Worm (Caenorhabditis elegans) whole organism, young adult: ENCODE measurements around the gene rilp-1.

Source experiments
- C06A6.2 ChIP-seq: fragments of 200-800 bp; sonication (Bioruptor generic); conservative IDR thresholded peaks from 2 replicates; pipeline ENCODE4 v1.3.6; 2022; ENCODE audit warnings: missing genetic modification characterization, missing compliant biosample characterization
- F52B5.7 ChIP-seq: sonication (generic microtip); optimal IDR thresholded peaks from 2 replicates; lab custom pipeline; 2016; ENCODE audit warnings: mild to moderate bottlenecking, missing genetic modification characterization, missing compliant biosample characterization
- K12H6.12 ChIP-seq: fragments of 200-800 bp; sonication (Bioruptor generic); optimal IDR thresholded peaks from 2 replicates; lab custom pipeline; 2018; ENCODE audit warnings: mild to moderate bottlenecking, missing genetic modification characterization, missing compliant biosample characterization
- T26A5.8 ChIP-seq: sonication (generic microtip); optimal IDR thresholded peaks from 2 replicates; lab custom pipeline; 2016; ENCODE audit warnings: missing genetic modification characterization, missing compliant biosample characterization
- Y53F4B.3 ChIP-seq: fragments of 200-800 bp; sonication (Bioruptor generic); IDR thresholded peaks from 2 replicates; pipeline ENCODE4 v1.3.6; 2022; ENCODE audit warnings: missing genetic modification reagents, missing genetic modification characterization, missing compliant biosample characterization
- Y53G8AR.9 ChIP-seq: fragments of 200-800 bp; sonication (Bioruptor generic); conservative IDR thresholded peaks from 2 replicates; pipeline ENCODE4 v1.3.6; 2022; ENCODE audit warnings: missing genetic modification reagents, missing genetic modification characterization, missing compliant biosample characterization
- Y95B8A.8 ChIP-seq: fragments of 200-800 bp; sonication (Bioruptor generic); IDR thresholded peaks from 2 replicates; pipeline ENCODE4 v1.3.6; 2022; ENCODE audit warnings: missing genetic modification reagents, missing genetic modification characterization, missing compliant biosample characterization
- aptf-2 ChIP-seq: fragments of 200-800 bp; sonication (Bioruptor generic); conservative IDR thresholded peaks from 2 replicates; pipeline ENCODE4 v1.3.6; 2022; ENCODE audit warnings: missing genetic modification reagents, missing genetic modification characterization, missing compliant biosample characterization
- attf-5 ChIP-seq: fragments of 200-800 bp; sonication (Bioruptor generic); optimal IDR thresholded peaks from 2 replicates; lab custom pipeline; 2018; ENCODE audit warnings: mild to moderate bottlenecking, missing genetic modification characterization, missing compliant biosample characterization
- cebp-1 ChIP-seq, 2 experiments: fragments of 200-800 bp in 1 of 2; sonication (Bioruptor generic) in 1 of 2; sonication (generic microtip) in 1 of 2; IDR thresholded peaks in 1 of 2; optimal IDR thresholded peaks in 1 of 2; 2 replicates each; pipeline versions ENCODE4 v1.3.6 to Lab custom; 2017 to 2022; ENCODE audit warnings: missing compliant biosample characterization in 2 of 2, missing genetic modification characterization in 2 of 2, mild to moderate bottlenecking in 1 of 2, missing genetic modification reagents in 1 of 2, moderate library complexity in 1 of 2
- ceh-27 ChIP-seq: fragments of 200-800 bp; sonication (Bioruptor generic); optimal IDR thresholded peaks from 2 replicates; lab custom pipeline; 2018; ENCODE audit warnings: mild to moderate bottlenecking, missing genetic modification characterization, moderate library complexity, missing compliant biosample characterization
- ceh-40 ChIP-seq: fragments of 200-800 bp; sonication (Bioruptor generic); IDR thresholded peaks from 2 replicates; pipeline ENCODE4 v1.3.6; 2022; ENCODE audit warnings: missing genetic modification characterization, missing compliant biosample characterization
- ceh-91 ChIP-seq: fragments of 200-800 bp; sonication (Bioruptor generic); IDR thresholded peaks from 2 replicates; pipeline ENCODE4 v1.3.6; 2022; ENCODE audit warnings: missing genetic modification reagents, missing genetic modification characterization, missing compliant biosample characterization
- die-1 ChIP-seq: sonication (generic microtip); optimal IDR thresholded peaks from 2 replicates; lab custom pipeline; 2016; ENCODE audit warnings: missing genotype, mild to moderate bottlenecking, missing genetic modification characterization, missing compliant biosample characterization
- dpff-1 ChIP-seq: sonication (generic microtip); optimal IDR thresholded peaks from 2 replicates; lab custom pipeline; 2017; ENCODE audit warnings: mild to moderate bottlenecking, missing genetic modification characterization, missing compliant biosample characterization
- dpl-1 ChIP-seq: fragments of 150-350 bp; optimal IDR thresholded peaks from 2 replicates; lab custom pipeline; 2014; ENCODE audit warnings: missing biosample characterization, missing genetic modification reagents, missing genetic modification characterization
- egl-44 ChIP-seq: fragments of 200-800 bp; sonication (Bioruptor generic); IDR thresholded peaks from 2 replicates; pipeline ENCODE4 v1.3.6; 2022; ENCODE audit warnings: missing genetic modification reagents, missing genetic modification characterization, missing compliant biosample characterization
- ekl-4 ChIP-seq: fragments of 200-800 bp; sonication (Bioruptor generic); IDR thresholded peaks from 2 replicates; pipeline ENCODE4 v1.3.6; 2022; ENCODE audit warnings: missing genetic modification reagents, missing genetic modification characterization, missing compliant biosample characterization
- hlh-12 ChIP-seq: sonication (generic microtip); optimal IDR thresholded peaks from 2 replicates; lab custom pipeline; 2016; ENCODE audit warnings: missing genetic modification characterization, missing compliant biosample characterization
- hrde-1 ChIP-seq: sonication (generic microtip); optimal IDR thresholded peaks from 2 replicates; lab custom pipeline; 2016; ENCODE audit warnings: missing genetic modification characterization, mild to moderate bottlenecking, missing compliant biosample characterization, moderate library complexity, missing genotype, missing genetic modification reagents, borderline replicate concordance
- lag-1 ChIP-seq: fragments of 200-800 bp; sonication (Bioruptor generic); IDR thresholded peaks from 2 replicates; pipeline ENCODE4 v1.3.6; 2022; ENCODE audit warnings: missing genetic modification reagents, missing genetic modification characterization, missing compliant biosample characterization
- let-607 ChIP-seq, 2 experiments: fragments of 200-800 bp in 1 of 2; sonication (Bioruptor generic) in 1 of 2; sonication (generic microtip) in 1 of 2; optimal IDR thresholded peaks; 2 replicates each; lab custom pipeline; 2016 to 2018; ENCODE audit warnings: mild to moderate bottlenecking in 2 of 2, missing compliant biosample characterization in 2 of 2, missing genetic modification characterization in 2 of 2, moderate library complexity in 2 of 2, missing genotype in 1 of 2
- lin-35 ChIP-seq, 3 experiments: fragments of 150-350 bp in 2 of 3; sonication (generic microtip) in 1 of 3; optimal IDR thresholded peaks; 2 replicates each; lab custom pipeline; 2014 to 2018; ENCODE audit warnings: missing biosample characterization in 3 of 3, missing genetic modification characterization in 3 of 3, missing genetic modification reagents in 3 of 3
- lin-40 ChIP-seq: sonication (generic microtip); optimal IDR thresholded peaks from 2 replicates; lab custom pipeline; 2016; ENCODE audit warnings: missing genetic modification characterization, mild to moderate bottlenecking, missing compliant biosample characterization, missing genotype, missing genetic modification reagents
- madf-3 ChIP-seq: fragments of 200-800 bp; sonication (Bioruptor generic); IDR thresholded peaks from 2 replicates; pipeline ENCODE4 v1.3.6; 2022; ENCODE audit warnings: missing genetic modification reagents, missing genetic modification characterization, missing compliant biosample characterization
- mcd-1 ChIP-seq: fragments of 200-800 bp; sonication (Bioruptor generic); IDR thresholded peaks from 2 replicates; pipeline ENCODE4 v1.3.6; 2022; ENCODE audit warnings: missing genetic modification reagents, missing genetic modification characterization, missing compliant biosample characterization
- mel-28 ChIP-seq: sonication (generic microtip); optimal IDR thresholded peaks from 2 replicates; lab custom pipeline; 2016; ENCODE audit warnings: borderline replicate concordance, mild to moderate bottlenecking, missing genetic modification characterization, missing compliant biosample characterization
- nfyb-1 ChIP-seq: fragments of 200-800 bp; sonication (Bioruptor generic); IDR thresholded peaks from 2 replicates; pipeline ENCODE4 v1.3.6; 2022; ENCODE audit warnings: missing genetic modification reagents, missing genetic modification characterization, missing compliant biosample characterization
- nhr-179 ChIP-seq: sonication (generic microtip); optimal IDR thresholded peaks from 2 replicates; lab custom pipeline; 2016; ENCODE audit warnings: mild to moderate bottlenecking, missing genetic modification characterization, missing compliant biosample characterization
- nhr-80 ChIP-seq: sonication (generic microtip); optimal IDR thresholded peaks from 2 replicates; lab custom pipeline; 2016; ENCODE audit warnings: missing genetic modification characterization, missing compliant biosample characterization
- nhr-90 ChIP-seq: sonication (generic microtip); optimal IDR thresholded peaks from 2 replicates; lab custom pipeline; 2016; ENCODE audit warnings: missing genotype, mild to moderate bottlenecking, missing genetic modification characterization, missing compliant biosample characterization
- pha-4 ChIP-seq: fragments of 150-350 bp; sonication (generic microtip); optimal IDR thresholded peaks from 2 replicates; lab custom pipeline; 2014; ENCODE audit warnings: missing biosample characterization, missing genetic modification reagents, missing genetic modification characterization
- rpc-1 ChIP-seq, 2 experiments: fragments of 150-350 bp in 1 of 2; sonication (generic microtip) in 1 of 2; optimal IDR thresholded peaks; 2 replicates each; lab custom pipeline; 2014 to 2018; ENCODE audit warnings: missing biosample characterization in 1 of 2, missing genetic modification characterization in 1 of 2, missing genetic modification reagents in 1 of 2, missing genotype in 1 of 2
- somi-1 ChIP-seq: fragments of 200-800 bp; sonication (Bioruptor generic); optimal IDR thresholded peaks from 2 replicates; lab custom pipeline; 2018; ENCODE audit warnings: mild to moderate bottlenecking, missing genetic modification characterization, missing compliant biosample characterization
- sptf-2 ChIP-seq: fragments of 200-800 bp; sonication (Bioruptor generic); optimal IDR thresholded peaks from 2 replicates; lab custom pipeline; 2018; ENCODE audit warnings: mild to moderate bottlenecking, missing genetic modification characterization, missing compliant biosample characterization
- unc-130 ChIP-seq: sonication (generic microtip); optimal IDR thresholded peaks from 2 replicates; lab custom pipeline; 2016; ENCODE audit warnings: missing genetic modification reagents, missing genetic modification characterization, missing compliant biosample characterization
- xnd-1 ChIP-seq: sonication (generic microtip); optimal IDR thresholded peaks from 2 replicates; lab custom pipeline; 2016; ENCODE audit warnings: missing genotype, missing genetic modification reagents, missing genetic modification characterization, missing compliant biosample characterization
- zfh-2 ChIP-seq: fragments of 200-800 bp; sonication (Bioruptor generic); conservative IDR thresholded peaks from 2 replicates; pipeline ENCODE4 v1.3.6; 2022; ENCODE audit warnings: missing genetic modification reagents, missing genetic modification characterization, missing compliant biosample characterization
- ztf-18 ChIP-seq: sonication (generic microtip); optimal IDR thresholded peaks from 2 replicates; lab custom pipeline; 2016; ENCODE audit warnings: missing genotype, mild to moderate bottlenecking, missing genetic modification characterization, missing compliant biosample characterization
- ztf-22 ChIP-seq: fragments of 200-800 bp; sonication (Bioruptor generic); optimal IDR thresholded peaks from 2 replicates; lab custom pipeline; 2018; ENCODE audit warnings: mild to moderate bottlenecking, missing genetic modification characterization, moderate library complexity, missing compliant biosample characterization

rilp-1 gene

DNA sequence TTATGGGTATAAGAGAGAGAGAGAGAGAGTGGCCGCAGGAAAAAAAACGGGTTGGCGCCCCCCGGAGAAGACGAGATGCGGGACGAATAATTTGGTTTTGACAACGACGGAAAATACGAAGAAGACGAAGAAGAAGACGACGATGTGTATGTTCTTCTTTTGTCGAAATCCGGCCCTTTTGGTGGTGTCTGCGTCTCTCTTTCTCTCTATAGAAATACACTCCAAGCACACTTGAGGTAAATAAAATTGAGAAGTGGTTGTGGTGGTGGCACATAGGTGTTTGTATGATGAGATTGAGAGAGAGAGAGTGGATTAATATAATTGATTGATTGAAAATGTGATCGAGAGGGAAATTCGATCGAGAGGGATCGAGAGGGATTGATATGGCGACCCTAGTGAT is 36.9 kb downstream of the rilp-1 start:
- TF ChIP-seq nfyb-1 (GFP tag; lab: Robert Waterston, UW) (no peak), ceh-27 (GFP tag; lab: Kevin White, UChicago) (peak; percentile 89), egl-44 (no peak), T26A5.8 (tag; lab: Kevin White, UChicago) (no peak), lin-35 (GFP tag; optimal IDR thresholded peaks at IDR 0.05; lab: Kevin White, UChicago) (peak in 1 of 3 experiments; percentile 2), K12H6.12 (tag; lab: Kevin White, UChicago) (peak; percentile 22), lin-40 (tag; lab: Kevin White, UChicago) (peak; percentile 11), madf-3 (GFP tag; lab: Robert Waterston, UW) (no peak), cebp-1 (GFP tag; IDR thresholded peaks at IDR 0.05; lab: Robert Waterston, UW) (no peak), cebp-1 (tag; optimal IDR thresholded peaks at IDR 0.05; lab: Kevin White, UChicago) (peak; percentile 21), die-1 (no peak)

DNA sequence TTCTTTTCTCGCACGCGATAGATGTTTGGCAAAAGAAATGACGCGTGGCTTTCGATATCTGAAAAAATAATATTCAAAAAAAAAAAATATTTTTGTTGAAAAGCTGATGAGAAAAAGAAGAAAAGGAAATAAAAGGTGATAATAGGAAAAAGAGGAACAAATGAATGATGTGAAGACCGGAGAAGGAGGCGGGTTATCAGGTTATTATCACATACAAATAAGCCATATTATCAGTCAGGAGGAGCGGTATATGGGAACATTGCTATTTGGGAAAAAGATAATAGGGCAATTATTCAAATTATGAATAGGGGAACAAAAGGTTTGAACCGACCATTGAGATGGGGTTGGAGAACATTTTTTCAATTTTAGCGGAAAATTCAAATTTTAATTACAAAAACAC is 38.2 kb downstream of the rilp-1 start:
- TF ChIP-seq F52B5.7 (no peak), rpc-1 (optimal IDR thresholded peaks at IDR 0.05; lab: Kevin White, UChicago) (no peak), rpc-1 (tag; optimal IDR thresholded peaks at IDR 0.05; lab: Kevin White, UChicago) (no peak), ekl-4 (GFP tag; lab: Robert Waterston, UW) (no peak), sptf-2 (GFP tag; lab: Kevin White, UChicago) (no peak), attf-5 (no peak), dpl-1 (GFP tag; lab: Kevin White, UChicago) (no peak), aptf-2 (no peak), nhr-179 (tag; lab: Kevin White, UChicago) (no peak), let-607 (tag; optimal IDR thresholded peaks at IDR 0.05; lab: Kevin White, UChicago) (no peak), pha-4 (tag; lab: Kevin White, UChicago) (no peak), ztf-22 (GFP tag; lab: Kevin White, UChicago) (no peak), mel-28 (tag; lab: Kevin White, UChicago) (no peak)

DNA sequence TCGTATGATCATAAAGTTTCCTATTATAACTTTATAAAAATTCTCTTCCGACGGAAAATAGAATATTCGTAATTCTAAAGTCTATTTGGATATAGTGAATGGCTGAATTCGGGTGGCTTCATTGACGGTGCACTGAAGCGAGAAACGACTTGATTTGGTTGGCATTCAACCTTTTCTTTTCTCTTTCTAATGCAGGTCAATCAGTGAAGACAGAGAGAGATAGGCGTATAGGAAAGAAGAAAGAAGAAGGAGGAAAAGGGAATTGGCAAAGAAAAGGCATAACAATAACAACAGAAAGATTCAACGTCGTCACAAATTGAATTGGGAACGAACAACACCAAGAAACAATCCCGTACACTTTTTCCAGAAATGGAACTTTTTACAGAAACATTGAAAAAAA is 39.5 kb downstream of the rilp-1 start:
- TF ChIP-seq madf-3 (GFP tag; lab: Robert Waterston, UW) (no peak), aptf-2 (no peak), somi-1 (GFP tag; lab: Kevin White, UChicago) (no peak), nhr-90 (tag; lab: Kevin White, UChicago) (no peak), hrde-1 (tag; lab: Kevin White, UChicago) (no peak), ceh-40 (GFP tag; lab: Robert Waterston, UW) (no peak), xnd-1 (tag; lab: Kevin White, UChicago) (no peak), T26A5.8 (tag; lab: Kevin White, UChicago) (no peak), nhr-80 (no peak), nhr-179 (tag; lab: Kevin White, UChicago) (no peak), lag-1 (GFP tag; lab: Robert Waterston, UW) (no peak), ceh-91 (GFP tag; lab: Robert Waterston, UW) (no peak), dpff-1 (tag; lab: Kevin White, UChicago) (no peak), Y95B8A.8 (GFP tag; lab: Robert Waterston, UW) (no peak)
- TF ChIP-seq, all 124 proteins: peak for 0

DNA sequence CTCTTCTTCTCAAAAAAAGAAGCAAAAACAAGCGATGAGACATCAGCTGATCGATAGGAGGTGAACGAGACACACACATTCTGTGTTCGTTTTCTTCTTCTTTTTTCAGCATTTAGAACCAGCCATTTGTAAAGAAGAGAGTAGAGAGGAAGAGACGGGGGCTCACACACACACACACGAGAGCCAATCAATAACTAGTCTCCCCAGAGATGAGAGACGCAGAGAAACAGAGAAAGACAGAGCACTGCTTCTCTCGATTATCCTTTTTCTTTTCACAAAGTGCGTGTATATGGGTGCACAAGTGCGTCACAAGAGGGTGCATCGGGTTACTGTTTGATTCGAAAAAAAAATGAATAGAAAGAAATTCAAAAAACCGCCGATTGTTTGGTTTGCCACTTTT is 41.4 kb downstream of the rilp-1 start:
- peak; percentile 70 for TF ChIP-seq lin-40 (tag; lab: Kevin White, UChicago)
- peak; percentile 25 for TF ChIP-seq attf-5
- TF ChIP-seq Y53G8AR.9 (GFP tag; lab: Robert Waterston, UW) = no peak
- peak in 1 of 3 experiments; percentile 59 for TF ChIP-seq lin-35 (GFP tag; optimal IDR thresholded peaks at IDR 0.05; lab: Kevin White, UChicago)
- peak; percentile 66; the same call in 1 of the 2 replicates for TF ChIP-seq nfyb-1 (GFP tag; lab: Robert Waterston, UW)
- TF ChIP-seq T26A5.8 (tag; lab: Kevin White, UChicago) = no peak
- no peak for TF ChIP-seq Y53F4B.3 (GFP tag; lab: Robert Waterston, UW)
- no peak for TF ChIP-seq pha-4 (tag; lab: Kevin White, UChicago)
- 0 out of 2 replicates have a peak, but pooled peaks have one; percentile 60 for TF ChIP-seq madf-3 (GFP tag; lab: Robert Waterston, UW)
- no peak for TF ChIP-seq cebp-1 (GFP tag; IDR thresholded peaks at IDR 0.05; lab: Robert Waterston, UW)
- TF ChIP-seq cebp-1 (tag; optimal IDR thresholded peaks at IDR 0.05; lab: Kevin White, UChicago) = peak; percentile 46
- TF ChIP-seq mcd-1 (GFP tag; lab: Robert Waterston, UW) = peak; percentile 44
- no peak for TF ChIP-seq ceh-91 (GFP tag; lab: Robert Waterston, UW)
- TF ChIP-seq ceh-27 (GFP tag; lab: Kevin White, UChicago) = peak; percentile 66
- peak; percentile 49; the same call in 1 of the 2 replicates for TF ChIP-seq zfh-2 (GFP tag; lab: Robert Waterston, UW)
- 0 out of 2 replicates have a peak, but pooled peaks have one; percentile 33 for TF ChIP-seq C06A6.2
- no peak for TF ChIP-seq hlh-12 (tag; lab: Kevin White, UChicago)
- peak; percentile 82 for TF ChIP-seq K12H6.12 (tag; lab: Kevin White, UChicago)
- no peak for TF ChIP-seq ztf-18 (tag; lab: Kevin White, UChicago)
- TF ChIP-seq unc-130 = no peak
